Fruit fly (Drosophila melanogaster): ENCODE results near the gene GC1.

Gene GC1

dm6 chr3R:12010202-12010824 lies 42.8 kb downstream of the GC1 start, which contains the start of the genes KLHL18 and GCC185 (continued):
- peak; percentile 14 for TF ChIP-seq CG12236 (GFP tag; optimal IDR thresholded peaks at IDR 0.05)
- 0 out of 3 replicates have a peak, but pooled peaks have one; percentile 61 for TF ChIP-seq ken (GFP tag; IDR thresholded peaks at IDR 0.05)
- peak; percentile 72 for TF ChIP-seq unc-4 (GFP tag; IDR thresholded peaks at IDR 0.05; ENCODE audit: partially characterized antibody)
- peak; percentile 78 for TF ChIP-seq pho (GFP tag; optimal IDR thresholded peaks at IDR 0.05)
- TF ChIP-seq crol (GFP tag; IDR thresholded peaks at IDR 0.05): no peak
- no peak for TF ChIP-seq CG6175 (GFP tag; IDR thresholded peaks at IDR 0.05)
- no peak for TF ChIP-seq bigmax (GFP tag; optimal IDR thresholded peaks at IDR 0.05)
- no peak for TF ChIP-seq cas (GFP tag; IDR thresholded peaks at IDR 0.05)
- TF ChIP-seq org-1 (GFP tag; optimal IDR thresholded peaks at IDR 0.05): no peak
- peak; percentile 80 for TF ChIP-seq CG4617 (GFP tag; optimal IDR thresholded peaks at IDR 0.05; ENCODE audit: borderline replicate concordance)
- TF ChIP-seq CG12155 (GFP tag; optimal IDR thresholded peaks at IDR 0.05): peak; percentile 83
- TF ChIP-seq CG6791 (GFP tag; IDR thresholded peaks at IDR 0.05; ENCODE audit: partially characterized antibody): peak; percentile 74
- peak; percentile 52 for TF ChIP-seq scrt (GFP tag; optimal IDR thresholded peaks at IDR 0.05)
- peak; percentile 76 for TF ChIP-seq CG12104 (GFP tag; optimal IDR thresholded peaks at IDR 0.05)
- TF ChIP-seq gem (tag; optimal IDR thresholded peaks at IDR 0.05): peak; percentile 86
- peak; percentile 68 for TF ChIP-seq CG12659 (GFP tag; optimal IDR thresholded peaks at IDR 0.05)
- TF ChIP-seq dimm (GFP tag; IDR thresholded peaks at IDR 0.05): no peak
- TF ChIP-seq bowl (GFP tag; IDR thresholded peaks at IDR 0.05): no peak
- peak; percentile 85 for TF ChIP-seq mam (GFP tag; optimal IDR thresholded peaks at IDR 0.05)
- peak; percentile 30; the same call in 1 of the 2 replicates for TF ChIP-seq Atf6 (GFP tag; IDR thresholded peaks at IDR 0.05)
- TF ChIP-seq corto (GFP tag; optimal IDR thresholded peaks at IDR 0.05): no peak
- peak; percentile 87 for TF ChIP-seq phol (tag; optimal IDR thresholded peaks at IDR 0.05)
- no peak for TF ChIP-seq CG11696 (GFP tag; IDR thresholded peaks at IDR 0.05)
- peak; percentile 79 for TF ChIP-seq CG10654 (GFP tag; optimal IDR thresholded peaks at IDR 0.05)
- TF ChIP-seq CG33557 (GFP tag; optimal IDR thresholded peaks at IDR 0.05): peak; percentile 74
- TF ChIP-seq CG3847 (GFP tag; IDR thresholded peaks at IDR 0.05): peak; percentile 90
- no peak for TF ChIP-seq HLHmδ (GFP tag; optimal IDR thresholded peaks at IDR 0.05)
- TF ChIP-seq CG7987 (GFP tag; optimal IDR thresholded peaks at IDR 0.05): no peak
- no peak for TF ChIP-seq Trl (optimal IDR thresholded peaks at IDR 0.05)
- TF ChIP-seq Trl (GFP tag; optimal IDR thresholded peaks at IDR 0.05): peak; percentile 39
- TF ChIP-seq chm (GFP tag; IDR thresholded peaks at IDR 0.05): no peak
- TF ChIP-seq fd102C (GFP tag; optimal IDR thresholded peaks at IDR 0.05): no peak
- peak; percentile 90 for TF ChIP-seq Sry-β (GFP tag; optimal IDR thresholded peaks at IDR 0.05)
- peak; percentile 40 for TF ChIP-seq CG9797 (GFP tag; optimal IDR thresholded peaks at IDR 0.05)
- no peak for TF ChIP-seq mirr (GFP tag; optimal IDR thresholded peaks at IDR 0.05)
- TF ChIP-seq CG12769 (tag; optimal IDR thresholded peaks at IDR 0.05): no peak
- TF ChIP-seq Ets65A (GFP tag): peak; percentile 95
- TF ChIP-seq Deaf1 (tag; optimal IDR thresholded peaks at IDR 0.05): no peak
- no peak for TF ChIP-seq jing (GFP tag; optimal IDR thresholded peaks at IDR 0.05)
- peak; percentile 49; the same call in 1 of the 2 replicates for TF ChIP-seq hbn (GFP tag; IDR thresholded peaks at IDR 0.05; ENCODE audit: partially characterized antibody)
- TF ChIP-seq Gsc (GFP tag; IDR thresholded peaks at IDR 0.05): no peak
- no peak for TF ChIP-seq cg (GFP tag; optimal IDR thresholded peaks at IDR 0.05)
- peak; percentile 93 for TF ChIP-seq BEAF-32 (GFP tag; optimal IDR thresholded peaks at IDR 0.05)
- TF ChIP-seq psq (GFP tag; optimal IDR thresholded peaks at IDR 0.05): peak; percentile 49
- TF ChIP-seq Sry-δ (GFP tag; optimal IDR thresholded peaks at IDR 0.05): peak; percentile 92
- peak; percentile 64 for TF ChIP-seq gro (GFP tag; optimal IDR thresholded peaks at IDR 0.05)
- no peak for TF ChIP-seq sim (GFP tag; IDR thresholded peaks at IDR 0.05)
- no peak for TF ChIP-seq sc (optimal IDR thresholded peaks at IDR 0.05)
- peak; percentile 57 for TF ChIP-seq sc (GFP tag; optimal IDR thresholded peaks at IDR 0.05)
- peak; percentile 51; the same call in 1 of the 2 replicates for TF ChIP-seq CG10959 (GFP tag; IDR thresholded peaks at IDR 0.05)
- no peak for TF ChIP-seq CG10209 (GFP tag; optimal IDR thresholded peaks at IDR 0.05)
